Worm (Caenorhabditis elegans): Measurements from ENCODE around the gene gipc-1.

Gene gipc-1

DNA sequence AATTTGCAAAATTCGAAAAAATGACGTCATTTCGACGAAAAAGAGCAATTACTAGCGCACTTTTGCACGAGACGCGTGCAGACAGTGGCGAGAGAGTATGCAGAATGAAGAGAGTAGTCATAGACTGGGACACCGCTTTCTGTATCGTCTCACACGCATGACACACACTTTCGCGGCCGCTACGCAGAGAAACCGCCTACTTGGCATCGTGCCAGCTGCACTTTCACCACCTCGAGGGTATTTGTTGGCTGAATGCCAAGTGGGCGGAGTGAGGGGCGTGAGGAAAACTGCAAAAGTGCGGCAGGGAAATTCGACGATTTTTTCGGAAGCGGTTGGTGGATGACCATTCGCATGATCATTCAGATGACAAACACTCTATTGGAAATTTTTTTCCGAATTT lies 29.1 kb downstream of the gipc-1 start (continued):
- TF ChIP-seq snpc-4 (tag; optimal IDR thresholded peaks at IDR 0.05) (no peak), unc-62 (GFP tag; optimal IDR thresholded peaks at IDR 0.05) (peak; percentile 95), hlh-1 (tag; optimal IDR thresholded peaks at IDR 0.05) (peak; percentile 84), nhr-2 (tag; optimal IDR thresholded peaks at IDR 0.05) (peak; percentile 50), M03D4.4 (tag; optimal IDR thresholded peaks at IDR 0.05) (peak; percentile 86)

DNA sequence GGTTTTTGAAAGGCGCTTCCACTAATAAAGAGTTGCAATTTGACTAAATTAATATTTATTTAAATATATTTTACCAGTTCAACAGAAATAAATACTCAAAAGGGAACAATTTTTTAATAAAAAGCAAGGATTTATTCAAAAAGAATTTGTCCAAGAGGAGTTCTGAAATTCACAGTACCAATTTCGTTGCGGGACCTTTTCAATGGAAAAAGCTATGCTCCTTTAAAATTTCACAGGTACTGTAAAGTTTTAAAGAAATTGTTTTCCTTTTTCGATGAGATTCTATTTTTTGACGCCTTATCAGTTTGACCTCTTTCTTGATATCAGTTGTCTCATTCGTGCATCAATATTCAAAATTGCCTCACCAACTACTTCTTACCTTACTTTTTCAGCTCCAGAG lies 29.7 kb downstream of the gipc-1 start, which contains the start of gene tag-340:
tag-340 (plus strand) TSS at position 249 of the 400 bp plus-strand sequence.
- no peak for TF ChIP-seq cnd-1 (tag; optimal IDR thresholded peaks at IDR 0.05)
- no peak for TF ChIP-seq mls-2 (tag; optimal IDR thresholded peaks at IDR 0.05)
- TF ChIP-seq lin-32 (GFP tag; optimal IDR thresholded peaks at IDR 0.05), result no peak
- TF ChIP-seq ham-2 (GFP tag; optimal IDR thresholded peaks at IDR 0.05), result no peak
- TF ChIP-seq unc-39 (tag; optimal IDR thresholded peaks at IDR 0.05), result no peak
- no peak for TF ChIP-seq hlh-1 (tag; optimal IDR thresholded peaks at IDR 0.05)
- TF ChIP-seq nhr-12 (tag; optimal IDR thresholded peaks at IDR 0.05), result no peak
- TF ChIP-seq nhr-237 (tag; optimal IDR thresholded peaks at IDR 0.05), result no peak
- TF ChIP-seq mab-5 (tag; optimal IDR thresholded peaks at IDR 0.05), result no peak
- TF ChIP-seq elt-1 (tag; optimal IDR thresholded peaks at IDR 0.05; ENCODE audit: borderline replicate concordance, insufficient read depth), result no peak
- TF ChIP-seq lsy-2 (tag; optimal IDR thresholded peaks at IDR 0.05), result no peak
- no peak for TF ChIP-seq nhr-2 (tag; optimal IDR thresholded peaks at IDR 0.05)

DNA sequence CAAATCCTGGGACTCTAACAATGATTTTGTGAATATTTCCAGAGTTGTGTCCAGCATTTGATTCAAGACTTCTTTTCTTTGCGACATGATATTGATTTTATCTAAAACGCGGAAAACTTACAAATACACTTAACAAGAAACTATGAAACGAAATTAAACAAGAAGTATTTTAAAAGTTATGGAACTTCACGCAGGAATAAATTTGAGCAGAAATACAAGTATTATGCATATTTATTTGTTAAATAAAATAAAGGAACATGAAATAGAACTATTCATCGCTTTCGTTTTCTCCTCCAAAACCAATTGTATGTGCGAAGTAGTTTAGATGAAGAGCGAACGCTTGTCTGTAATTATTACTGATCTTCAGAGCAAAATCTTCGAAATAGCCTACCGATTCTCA lies 33.2 kb downstream of the gipc-1 start, which contains the start of gene kbp-2:
kbp-2 (minus strand) TSS at position 101 of the 400 bp plus-strand sequence.
- TF ChIP-seq elt-3 (tag; optimal IDR thresholded peaks at IDR 0.05) (no peak), sem-2 (GFP tag; optimal IDR thresholded peaks at IDR 0.05) (no peak), ces-1 (GFP tag; optimal IDR thresholded peaks at IDR 0.05) (no peak)

DNA sequence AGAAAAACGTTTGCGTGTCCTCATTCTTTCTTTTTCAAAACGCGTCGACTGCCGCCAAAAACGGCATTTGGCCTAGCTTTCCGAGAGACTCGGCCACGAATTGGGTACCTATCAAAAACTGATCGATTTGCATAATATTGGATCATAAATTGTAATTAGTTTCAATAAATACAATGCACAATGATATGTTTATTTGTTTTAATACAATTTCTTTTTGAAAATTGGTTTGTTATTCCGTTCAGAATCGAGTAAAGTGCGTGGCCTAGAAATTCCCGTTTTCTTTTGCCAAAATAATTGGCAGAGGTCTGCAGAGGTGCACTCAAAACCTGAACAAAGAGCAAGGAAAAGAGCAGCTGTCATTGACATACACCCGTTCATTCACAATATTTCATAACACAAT lies 34.8 kb downstream of the gipc-1 start, which contains the start of gene F26F4.8:
F26F4.8 (minus strand) TSS at position 69 of the 400 bp plus-strand sequence.
- TF ChIP-seq bed-3 (GFP tag; optimal IDR thresholded peaks at IDR 0.05), result no peak
- TF ChIP-seq elt-3 (tag; optimal IDR thresholded peaks at IDR 0.05), result no peak
- peak; percentile 37 for TF ChIP-seq hlh-1 (tag; optimal IDR thresholded peaks at IDR 0.05)
- TF ChIP-seq nhr-28 (tag; optimal IDR thresholded peaks at IDR 0.05), result no peak
- no peak for TF ChIP-seq blmp-1 (tag; optimal IDR thresholded peaks at IDR 0.05)
- TF ChIP-seq ceh-83 (GFP tag; optimal IDR thresholded peaks at IDR 0.05), result peak; percentile 43
- TF ChIP-seq ceh-43 (GFP tag; optimal IDR thresholded peaks at IDR 0.05), result peak; percentile 19
- TF ChIP-seq lin-32 (GFP tag; optimal IDR thresholded peaks at IDR 0.05), result peak; percentile 2
- peak; percentile 2 for TF ChIP-seq ces-1 (GFP tag; optimal IDR thresholded peaks at IDR 0.05)
- no peak for TF ChIP-seq ztf-11 (tag; optimal IDR thresholded peaks at IDR 0.05)
- peak; percentile 92 for TF ChIP-seq unc-120 (tag; optimal IDR thresholded peaks at IDR 0.05; ENCODE audit: poor library complexity, severe bottlenecking)
- TF ChIP-seq mep-1 (tag; optimal IDR thresholded peaks at IDR 0.05), result peak; percentile 18
- peak; percentile 26 for TF ChIP-seq sptf-1 (tag; optimal IDR thresholded peaks at IDR 0.05)

DNA sequence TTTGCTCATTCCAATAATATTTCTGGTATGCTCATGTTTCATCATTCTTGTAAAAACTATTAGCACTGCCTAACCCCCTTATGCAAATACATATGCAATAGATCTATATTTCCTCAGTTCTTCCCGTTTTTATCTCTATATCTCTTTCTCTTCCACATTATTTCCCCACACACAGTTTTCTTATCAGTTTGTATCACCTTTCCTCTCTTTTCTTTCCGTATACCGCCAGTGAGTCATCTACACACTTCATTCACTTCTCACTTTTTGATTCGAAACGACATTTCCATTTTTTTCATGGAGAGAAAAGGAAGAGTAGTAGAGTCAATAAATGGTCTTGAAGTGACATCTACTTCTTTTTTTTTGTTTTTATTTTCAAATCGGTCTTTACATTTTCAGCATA lies 35.8 kb downstream of the gipc-1 start:
- no peak for TF ChIP-seq nhr-12 (tag; optimal IDR thresholded peaks at IDR 0.05)
- TF ChIP-seq nhr-2 (tag; optimal IDR thresholded peaks at IDR 0.05), result no peak
- no peak for TF ChIP-seq sptf-1 (tag; optimal IDR thresholded peaks at IDR 0.05)
- TF ChIP-seq snpc-4 (tag; optimal IDR thresholded peaks at IDR 0.05), result no peak
- TF ChIP-seq unc-39 (tag; optimal IDR thresholded peaks at IDR 0.05), result no peak
- no peak for TF ChIP-seq ceh-83 (GFP tag; optimal IDR thresholded peaks at IDR 0.05)
- TF ChIP-seq elt-1 (tag; optimal IDR thresholded peaks at IDR 0.05; ENCODE audit: borderline replicate concordance, insufficient read depth), result no peak
- TF ChIP-seq blmp-1 (tag; optimal IDR thresholded peaks at IDR 0.05), result no peak
- no peak for TF ChIP-seq ztf-11 (tag; optimal IDR thresholded peaks at IDR 0.05)
- TF ChIP-seq zip-8 (tag; optimal IDR thresholded peaks at IDR 0.05), result no peak
- TF ChIP-seq tbx-8 (GFP tag; optimal IDR thresholded peaks at IDR 0.05), result no peak
- no peak for TF ChIP-seq sem-2 (GFP tag; optimal IDR thresholded peaks at IDR 0.05)
- TF ChIP-seq mls-2 (tag; optimal IDR thresholded peaks at IDR 0.05), result no peak
- TF ChIP-seq ces-1 (GFP tag; optimal IDR thresholded peaks at IDR 0.05), result no peak

DNA sequence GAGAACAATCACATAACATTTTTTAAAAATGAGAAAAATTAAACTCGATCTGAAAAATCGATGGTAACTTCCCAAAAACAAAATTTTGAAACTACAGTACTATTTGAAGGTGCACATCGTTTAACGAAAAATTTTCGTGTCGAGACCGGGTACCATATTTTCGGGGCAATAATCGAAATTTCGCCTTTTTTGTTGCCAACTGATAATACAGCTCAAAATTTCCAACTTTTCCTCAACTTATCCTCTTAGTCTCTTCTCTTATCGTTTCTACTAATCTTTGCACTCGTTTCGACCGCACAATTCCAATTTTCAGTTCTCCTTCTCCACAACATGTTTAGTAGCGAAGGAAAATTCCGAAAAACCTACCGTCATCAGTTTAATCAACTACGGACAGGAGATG lies 36.3 kb downstream of the gipc-1 start, which contains the start of gene rom-1:
rom-1 (plus strand) TSS at position 301 of the 400 bp plus-strand sequence.
- TF ChIP-seq mep-1 (tag; optimal IDR thresholded peaks at IDR 0.05) (no peak), zip-8 (tag; optimal IDR thresholded peaks at IDR 0.05) (no peak), nhr-12 (tag; optimal IDR thresholded peaks at IDR 0.05) (no peak), snpc-4 (tag; optimal IDR thresholded peaks at IDR 0.05) (no peak), flh-1 (GFP tag; optimal IDR thresholded peaks at IDR 0.05) (no peak), nhr-2 (tag; optimal IDR thresholded peaks at IDR 0.05) (no peak), nhr-28 (tag; optimal IDR thresholded peaks at IDR 0.05) (no peak), sem-2 (GFP tag; optimal IDR thresholded peaks at IDR 0.05) (no peak), nhr-237 (tag; optimal IDR thresholded peaks at IDR 0.05) (no peak), pha-4 (tag; optimal IDR thresholded peaks at IDR 0.05) (no peak), lsy-2 (tag; optimal IDR thresholded peaks at IDR 0.05) (no peak), elt-1 (tag; optimal IDR thresholded peaks at IDR 0.05; ENCODE audit: borderline replicate concordance, insufficient read depth) (no peak), mab-5 (tag; optimal IDR thresholded peaks at IDR 0.05) (no peak), M03D4.4 (tag; optimal IDR thresholded peaks at IDR 0.05) (no peak), lin-32 (GFP tag; optimal IDR thresholded peaks at IDR 0.05) (no peak), nhr-76 (tag; optimal IDR thresholded peaks at IDR 0.05) (no peak)

Measured in whole organism, mixed stage, embryonic.